Worm (Caenorhabditis elegans) whole organism, young adult: Measurements from ENCODE around the gene B0244.15.

Source experiments
- B0035.1 ChIP-seq: sonication (generic microtip); optimal IDR thresholded peaks from 2 replicates; lab custom pipeline; 2016; ENCODE audit warnings: missing genetic modification characterization, mild to moderate bottlenecking, missing compliant biosample characterization, missing genotype, missing genetic modification reagents
- C06A6.2 ChIP-seq: fragments of 200-800 bp; sonication (Bioruptor generic); conservative IDR thresholded peaks from 2 replicates; pipeline ENCODE4 v1.3.6; 2022; ENCODE audit warnings: missing genetic modification characterization, missing compliant biosample characterization
- F23B12.7 ChIP-seq: sonication (generic microtip); optimal IDR thresholded peaks from 2 replicates; lab custom pipeline; 2017; ENCODE audit warnings: missing genetic modification characterization, mild to moderate bottlenecking, missing compliant biosample characterization, antibody characterized with exemption, moderate library complexity; ENCODE audit not compliant: insufficient read depth
- F49E8.2 ChIP-seq: sonication (generic microtip); optimal IDR thresholded peaks from 3 replicates; lab custom pipeline; 2017; ENCODE audit warnings: missing genetic modification characterization, mild to moderate bottlenecking, missing compliant biosample characterization, antibody characterized with exemption, moderate library complexity; ENCODE audit not compliant: insufficient read depth
- T26A5.8 ChIP-seq: sonication (generic microtip); optimal IDR thresholded peaks from 2 replicates; lab custom pipeline; 2016; ENCODE audit warnings: missing genetic modification characterization, missing compliant biosample characterization
- Y53F4B.3 ChIP-seq: fragments of 200-800 bp; sonication (Bioruptor generic); IDR thresholded peaks from 2 replicates; pipeline ENCODE4 v1.3.6; 2022; ENCODE audit warnings: missing genetic modification reagents, missing genetic modification characterization, missing compliant biosample characterization
- Y95B8A.8 ChIP-seq: fragments of 200-800 bp; sonication (Bioruptor generic); IDR thresholded peaks from 2 replicates; pipeline ENCODE4 v1.3.6; 2022; ENCODE audit warnings: missing genetic modification reagents, missing genetic modification characterization, missing compliant biosample characterization
- akir-1 ChIP-seq: fragments of 200-800 bp; sonication (Bioruptor generic); optimal IDR thresholded peaks from 2 replicates; lab custom pipeline; 2018; ENCODE audit warnings: mild to moderate bottlenecking, missing genetic modification characterization, moderate library complexity, missing compliant biosample characterization
- ceh-27 ChIP-seq: fragments of 200-800 bp; sonication (Bioruptor generic); optimal IDR thresholded peaks from 2 replicates; lab custom pipeline; 2018; ENCODE audit warnings: mild to moderate bottlenecking, missing genetic modification characterization, moderate library complexity, missing compliant biosample characterization
- ceh-40 ChIP-seq: fragments of 200-800 bp; sonication (Bioruptor generic); IDR thresholded peaks from 2 replicates; pipeline ENCODE4 v1.3.6; 2022; ENCODE audit warnings: missing genetic modification characterization, missing compliant biosample characterization
- ceh-79 ChIP-seq: sonication (generic microtip); optimal IDR thresholded peaks from 2 replicates; lab custom pipeline; 2017; ENCODE audit warnings: mild to moderate bottlenecking, missing genetic modification characterization, missing compliant biosample characterization
- dox-1 ChIP-seq: fragments of 200-800 bp; sonication (Bioruptor generic); IDR thresholded peaks from 2 replicates; pipeline ENCODE4 v1.3.6; 2022; ENCODE audit warnings: missing genetic modification reagents, missing genetic modification characterization, missing compliant biosample characterization
- dpff-1 ChIP-seq: sonication (generic microtip); optimal IDR thresholded peaks from 2 replicates; lab custom pipeline; 2017; ENCODE audit warnings: mild to moderate bottlenecking, missing genetic modification characterization, missing compliant biosample characterization
- dpl-1 ChIP-seq: fragments of 150-350 bp; optimal IDR thresholded peaks from 2 replicates; lab custom pipeline; 2014; ENCODE audit warnings: missing biosample characterization, missing genetic modification reagents, missing genetic modification characterization
- efl-1 ChIP-seq: fragments of 150-350 bp; optimal IDR thresholded peaks from 2 replicates; lab custom pipeline; 2014; ENCODE audit warnings: missing biosample characterization, missing genetic modification reagents, missing genetic modification characterization
- egl-44 ChIP-seq: fragments of 200-800 bp; sonication (Bioruptor generic); IDR thresholded peaks from 2 replicates; pipeline ENCODE4 v1.3.6; 2022; ENCODE audit warnings: missing genetic modification reagents, missing genetic modification characterization, missing compliant biosample characterization
- gei-17 ChIP-seq: fragments of 200-800 bp; sonication (Bioruptor generic); optimal IDR thresholded peaks from 2 replicates; lab custom pipeline; 2018; ENCODE audit warnings: mild to moderate bottlenecking, missing genetic modification characterization, missing compliant biosample characterization
- him-1 ChIP-seq: sonication (generic microtip); optimal IDR thresholded peaks from 2 replicates; lab custom pipeline; 2016; ENCODE audit warnings: missing genotype, missing genetic modification reagents, missing genetic modification characterization, missing compliant biosample characterization
- hsf-1 ChIP-seq: fragments of 200-800 bp; sonication (Bioruptor generic); IDR thresholded peaks from 2 replicates; pipeline ENCODE4 v1.3.6; 2022; ENCODE audit warnings: missing genetic modification reagents, missing genetic modification characterization, missing compliant biosample characterization
- lin-26 ChIP-seq: fragments of 200-800 bp; sonication (Bioruptor generic); IDR thresholded peaks from 2 replicates; pipeline ENCODE4 v1.3.6; 2022; ENCODE audit warnings: missing genetic modification reagents, missing genetic modification characterization, missing compliant biosample characterization
- lin-35 ChIP-seq, 3 experiments: fragments of 150-350 bp in 2 of 3; sonication (generic microtip) in 1 of 3; optimal IDR thresholded peaks; 2 replicates each; lab custom pipeline; 2014 to 2018; ENCODE audit warnings: missing biosample characterization in 3 of 3, missing genetic modification characterization in 3 of 3, missing genetic modification reagents in 3 of 3
- madf-3 ChIP-seq: fragments of 200-800 bp; sonication (Bioruptor generic); IDR thresholded peaks from 2 replicates; pipeline ENCODE4 v1.3.6; 2022; ENCODE audit warnings: missing genetic modification reagents, missing genetic modification characterization, missing compliant biosample characterization
- madf-8 ChIP-seq: fragments of 200-800 bp; sonication (Bioruptor generic); conservative IDR thresholded peaks from 2 replicates; pipeline ENCODE4 v1.3.6; 2022; ENCODE audit warnings: missing genetic modification reagents, missing genetic modification characterization, missing compliant biosample characterization
- mcd-1 ChIP-seq: fragments of 200-800 bp; sonication (Bioruptor generic); IDR thresholded peaks from 2 replicates; pipeline ENCODE4 v1.3.6; 2022; ENCODE audit warnings: missing genetic modification reagents, missing genetic modification characterization, missing compliant biosample characterization
- mes-4 ChIP-seq: sonication (generic microtip); optimal IDR thresholded peaks from 2 replicates; lab custom pipeline; 2016; ENCODE audit warnings: missing genotype, missing genetic modification characterization, missing compliant biosample characterization
- nfyb-1 ChIP-seq: fragments of 200-800 bp; sonication (Bioruptor generic); IDR thresholded peaks from 2 replicates; pipeline ENCODE4 v1.3.6; 2022; ENCODE audit warnings: missing genetic modification reagents, missing genetic modification characterization, missing compliant biosample characterization
- nhr-90 ChIP-seq: sonication (generic microtip); optimal IDR thresholded peaks from 2 replicates; lab custom pipeline; 2016; ENCODE audit warnings: missing genotype, mild to moderate bottlenecking, missing genetic modification characterization, missing compliant biosample characterization
- pbrm-1 ChIP-seq: fragments of 200-800 bp; sonication (Bioruptor generic); IDR thresholded peaks from 2 replicates; pipeline ENCODE4 v1.3.6; 2022; ENCODE audit warnings: missing genetic modification reagents, missing genetic modification characterization, missing compliant biosample characterization
- rec-8 ChIP-seq, 2 experiments: sonication (generic microtip); optimal IDR thresholded peaks; 2 replicates each; lab custom pipeline; 2016; ENCODE audit warnings: mild to moderate bottlenecking in 2 of 2, missing genetic modification characterization in 2 of 2, missing genetic modification reagents in 2 of 2, missing genotype in 2 of 2, missing biosample characterization in 1 of 2, missing compliant biosample characterization in 1 of 2, moderate library complexity in 1 of 2
- snpc-4 ChIP-seq, 5 experiments: fragments of 150-350 bp in 1 of 5; sonication (generic microtip) in 4 of 5; optimal IDR thresholded peaks; 2 replicates each; lab custom pipeline; 2014 to 2018; ENCODE audit warnings: missing genetic modification characterization in 5 of 5, missing biosample characterization in 3 of 5, antibody characterized with exemption in 2 of 5, mild to moderate bottlenecking in 2 of 5, missing compliant biosample characterization in 2 of 5, missing genotype in 2 of 5, moderate library complexity in 2 of 5, missing genetic modification reagents in 1 of 5
- zfh-2 ChIP-seq: fragments of 200-800 bp; sonication (Bioruptor generic); conservative IDR thresholded peaks from 2 replicates; pipeline ENCODE4 v1.3.6; 2022; ENCODE audit warnings: missing genetic modification reagents, missing genetic modification characterization, missing compliant biosample characterization
- ztf-22 ChIP-seq: fragments of 200-800 bp; sonication (Bioruptor generic); optimal IDR thresholded peaks from 2 replicates; lab custom pipeline; 2018; ENCODE audit warnings: mild to moderate bottlenecking, missing genetic modification characterization, moderate library complexity, missing compliant biosample characterization
- ztf-28 ChIP-seq: fragments of 200-800 bp; sonication (Bioruptor generic); IDR thresholded peaks from 2 replicates; pipeline ENCODE4 v1.3.6; 2022; ENCODE audit warnings: missing genetic modification reagents, missing genetic modification characterization, missing compliant biosample characterization

The B0244.15 gene

ce11 chrIII:5719832-5720194 is 23.4 kb upstream of the B0244.15 start (continued):
- TF ChIP-seq F23B12.7 (tag; lab: Kevin White, UChicago) = peak; percentile 22
- peak; percentile 40 for TF ChIP-seq F49E8.2 (tag; lab: Kevin White, UChicago)
- peak; percentile 78 for TF ChIP-seq efl-1 (GFP tag; lab: Kevin White, UChicago)
- TF ChIP-seq lin-35 (GFP tag; optimal IDR thresholded peaks at IDR 0.05; lab: Kevin White, UChicago) = peak; percentile 48 to 75 (median 60)
- peak; percentile 69 for TF ChIP-seq madf-8
- TF ChIP-seq madf-3 (GFP tag; lab: Robert Waterston, UW) = 0 out of 2 replicates have a peak, but pooled peaks have one; percentile 17
- TF ChIP-seq zfh-2 (GFP tag; lab: Robert Waterston, UW) = no peak
- TF ChIP-seq nhr-90 (tag; lab: Kevin White, UChicago) = no peak
- peak; percentile 8 for TF ChIP-seq him-1
- peak; percentile 36; the same call in 1 of the 2 replicates for TF ChIP-seq mcd-1 (GFP tag; lab: Robert Waterston, UW)
- TF ChIP-seq pbrm-1 (GFP tag; lab: Robert Waterston, UW) = peak; percentile 50; the same call in 1 of the 2 replicates
- TF ChIP-seq hsf-1 (GFP tag; lab: Robert Waterston, UW) = peak; percentile 48; the same call in 1 of the 2 replicates
- TF ChIP-seq B0035.1 = no peak

ce11 chrIII:5720266-5721019 is 22.7 kb upstream of the B0244.15 start:
- no peak for TF ChIP-seq Y95B8A.8 (GFP tag; lab: Robert Waterston, UW)
- no peak for TF ChIP-seq nfyb-1
- TF ChIP-seq Y53F4B.3 (GFP tag; lab: Robert Waterston, UW) = no peak
- TF ChIP-seq egl-44 (GFP tag; lab: Robert Waterston, UW) = no peak
- TF ChIP-seq lin-26 (GFP tag; lab: Robert Waterston, UW) = no peak
- no peak for TF ChIP-seq dox-1 (GFP tag; lab: Robert Waterston, UW)
- no peak for TF ChIP-seq ztf-22 (GFP tag; lab: Kevin White, UChicago)
- no peak for TF ChIP-seq rec-8 (tag; optimal IDR thresholded peaks at IDR 0.05; lab: Kevin White, UChicago)
- TF ChIP-seq gei-17 (GFP tag; lab: Kevin White, UChicago) = no peak
- no peak for TF ChIP-seq akir-1 (GFP tag; lab: Kevin White, UChicago)
- no peak for TF ChIP-seq mes-4
- TF ChIP-seq hsf-1 (GFP tag; lab: Robert Waterston, UW) = no peak
- TF ChIP-seq ztf-28 (GFP tag; lab: Robert Waterston, UW) = no peak
- TF ChIP-seq ceh-79 (tag; lab: Kevin White, UChicago) = no peak
- TF ChIP-seq ceh-27 (GFP tag; lab: Kevin White, UChicago) = no peak
- TF ChIP-seq F23B12.7 (tag; lab: Kevin White, UChicago) = no peak
- TF ChIP-seq T26A5.8 (tag; lab: Kevin White, UChicago) = no peak
- no peak for TF ChIP-seq ceh-40
- no peak for TF ChIP-seq him-1
- no peak for TF ChIP-seq dpl-1

- TF ChIP-seq snpc-4 (GFP tag; optimal IDR thresholded peaks at IDR 0.05; lab: Kevin White, UChicago) (no peak), snpc-4 (tag; optimal IDR thresholded peaks at IDR 0.05; lab: Kevin White, UChicago) (no peak), lin-26 (GFP tag; lab: Robert Waterston, UW) (no peak), dpff-1 (no peak), C06A6.2 (GFP tag; lab: Robert Waterston, UW) (no peak)
- TF ChIP-seq, all 124 proteins: peak for 0
Measured at ce11 chrIII:5721488-5721887, 21.7 kb upstream of the B0244.15 start.
